Worm (Caenorhabditis elegans): Measurements from ENCODE around the gene Y26G10.5.

The Y26G10.5 gene

DNA sequence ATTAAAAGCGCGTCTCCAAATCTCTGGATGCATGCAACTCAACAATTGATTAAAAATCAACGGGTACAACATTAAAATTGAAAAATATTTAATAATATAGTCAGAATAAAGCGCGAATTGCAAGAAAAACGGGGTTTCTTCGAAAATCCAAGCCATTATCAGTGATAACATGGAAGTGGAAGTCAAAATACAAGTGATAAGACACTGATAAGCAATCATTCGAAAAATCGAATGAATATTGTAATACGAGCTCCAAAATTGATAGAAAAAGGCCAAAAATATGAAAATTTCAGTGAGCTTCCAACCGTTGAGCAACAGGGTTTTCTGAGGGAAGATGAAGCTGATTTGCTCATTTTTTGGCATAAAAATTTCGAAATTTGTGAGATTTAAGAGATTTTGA, 6.4 kb downstream of the Y26G10.5 start:
- TF ChIP-seq nhr-11 (tag; optimal IDR thresholded peaks at IDR 0.05), result no peak
- TF ChIP-seq pqm-1 (tag; optimal IDR thresholded peaks at IDR 0.05), result peak; percentile 33
- no peak for TF ChIP-seq snu-23 (GFP tag; optimal IDR thresholded peaks at IDR 0.05)
- TF ChIP-seq elt-2 (tag; optimal IDR thresholded peaks at IDR 0.05), result peak; percentile 50
- no peak for TF ChIP-seq ets-5 (GFP tag; IDR thresholded peaks at IDR 0.05)

DNA sequence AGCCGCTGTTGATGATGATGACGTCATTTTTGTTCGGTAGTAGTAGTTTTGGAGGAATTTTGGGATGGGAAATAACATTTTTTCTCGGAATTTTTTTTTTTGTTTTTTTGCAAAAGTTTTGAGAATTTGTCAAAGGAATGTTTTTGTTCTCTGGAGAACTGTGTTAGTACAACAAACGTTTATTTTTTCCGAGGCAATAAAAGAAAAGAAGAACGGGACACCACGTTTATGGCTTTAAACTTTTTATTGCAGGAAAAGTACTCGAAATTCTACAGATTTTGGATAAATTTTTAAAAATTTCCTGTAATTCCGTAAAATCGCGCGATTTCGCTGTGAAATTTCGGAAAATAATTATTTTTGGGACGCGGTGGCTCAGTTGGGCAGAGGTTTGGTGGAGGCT, 9.7 kb downstream of the Y26G10.5 start, which contains the start of gene F59A1.13:
F59A1.13 (minus strand) TSS at position 101 of the 400 bp plus-strand sequence.
- TF ChIP-seq Y116A8C.19 (tag; optimal IDR thresholded peaks at IDR 0.05; ENCODE audit: borderline replicate concordance) (no peak), alr-1 (tag; optimal IDR thresholded peaks at IDR 0.05; ENCODE audit: borderline replicate concordance) (no peak), mdl-1 (tag; optimal IDR thresholded peaks at IDR 0.05) (no peak), egl-13 (tag; optimal IDR thresholded peaks at IDR 0.05) (no peak), lin-35 (GFP tag; optimal IDR thresholded peaks at IDR 0.05) (no peak), unc-86 (tag; optimal IDR thresholded peaks at IDR 0.05) (no peak), nhr-84 (tag; optimal IDR thresholded peaks at IDR 0.05) (no peak)

DNA sequence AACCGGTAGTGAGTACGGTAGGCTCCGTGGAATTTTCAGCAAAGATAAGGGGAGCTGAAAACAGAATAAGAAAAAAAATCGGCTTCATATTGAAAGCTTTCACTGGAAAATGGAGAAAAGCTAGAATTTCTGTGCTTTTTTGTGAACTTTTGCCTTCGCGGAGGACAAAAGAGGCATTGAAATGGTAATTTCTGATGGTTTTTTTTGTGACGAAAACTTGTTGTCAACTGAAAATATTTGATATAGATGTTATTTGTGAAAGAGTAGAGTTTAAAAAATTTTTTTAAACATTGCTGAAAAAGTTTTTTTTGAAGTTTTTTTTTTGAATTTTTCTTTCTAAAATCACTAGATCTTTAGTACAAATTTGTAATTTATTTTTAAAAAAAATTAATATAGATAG, 13.8 kb downstream of the Y26G10.5 start, which contains the start of gene F59A1.18:
F59A1.18 (minus strand) TSS at position 101 of the 400 bp plus-strand sequence.
- TF ChIP-seq lin-13 (GFP tag; optimal IDR thresholded peaks at IDR 0.05) (no peak), nhr-85 (tag) (no peak), pqm-1 (tag; optimal IDR thresholded peaks at IDR 0.05) (no peak), vab-15 (tag; optimal IDR thresholded peaks at IDR 0.05) (no peak), pax-3 (tag; optimal IDR thresholded peaks at IDR 0.05) (no peak), lsy-2 (tag; optimal IDR thresholded peaks at IDR 0.05) (no peak), efl-3 (GFP tag; optimal IDR thresholded peaks at IDR 0.05) (no peak), zag-1 (tag; optimal IDR thresholded peaks at IDR 0.05) (no peak), aha-1 (tag; optimal IDR thresholded peaks at IDR 0.05) (no peak), ceh-82 (tag; optimal IDR thresholded peaks at IDR 0.05) (no peak), elt-2 (tag; optimal IDR thresholded peaks at IDR 0.05) (no peak), hpl-2 (GFP tag; optimal IDR thresholded peaks at IDR 0.05) (no peak), fos-1 (tag; optimal IDR thresholded peaks at IDR 0.05) (no peak), isw-1 (GFP tag; IDR thresholded peaks at IDR 0.05) (no peak)

DNA sequence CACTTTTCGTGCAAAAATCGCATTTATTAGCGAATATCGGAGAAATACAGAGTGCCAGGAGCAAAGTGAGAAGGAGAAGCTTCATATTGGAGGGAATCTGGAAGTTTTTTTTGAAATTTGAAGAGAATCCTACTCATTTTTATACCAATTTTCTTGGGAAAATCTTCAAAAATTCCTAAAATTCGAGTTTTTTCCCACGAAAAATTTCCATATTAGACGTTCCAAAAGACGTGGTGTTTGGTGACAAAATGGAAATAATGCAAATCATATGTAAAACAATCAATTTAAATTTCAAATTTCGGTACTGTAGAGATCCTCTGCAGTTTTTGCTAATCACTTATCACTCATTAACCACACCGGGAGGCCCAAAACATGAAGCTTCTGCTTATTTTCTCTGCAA, 15.8 kb downstream of the Y26G10.5 start, which contains the start of the genes F59A1.16 and F59A1.6:
F59A1.16 (minus strand) TSS at position 101 of the 400 bp plus-strand sequence.
F59A1.6 (plus strand) TSS at position 285 of the 400 bp plus-strand sequence.
- TF ChIP-seq tlp-1 (tag; optimal IDR thresholded peaks at IDR 0.05) (no peak), dsc-1 (tag; optimal IDR thresholded peaks at IDR 0.05) (no peak), unc-86 (tag; optimal IDR thresholded peaks at IDR 0.05) (no peak), elt-3 (tag; optimal IDR thresholded peaks at IDR 0.05) (no peak), unc-62 (GFP tag; optimal IDR thresholded peaks at IDR 0.05) (no peak), mdl-1 (tag; optimal IDR thresholded peaks at IDR 0.05) (no peak), ztf-11 (tag; optimal IDR thresholded peaks at IDR 0.05) (no peak), nhr-28 (tag; optimal IDR thresholded peaks at IDR 0.05) (no peak), blmp-1 (tag; optimal IDR thresholded peaks at IDR 0.05) (no peak)

DNA sequence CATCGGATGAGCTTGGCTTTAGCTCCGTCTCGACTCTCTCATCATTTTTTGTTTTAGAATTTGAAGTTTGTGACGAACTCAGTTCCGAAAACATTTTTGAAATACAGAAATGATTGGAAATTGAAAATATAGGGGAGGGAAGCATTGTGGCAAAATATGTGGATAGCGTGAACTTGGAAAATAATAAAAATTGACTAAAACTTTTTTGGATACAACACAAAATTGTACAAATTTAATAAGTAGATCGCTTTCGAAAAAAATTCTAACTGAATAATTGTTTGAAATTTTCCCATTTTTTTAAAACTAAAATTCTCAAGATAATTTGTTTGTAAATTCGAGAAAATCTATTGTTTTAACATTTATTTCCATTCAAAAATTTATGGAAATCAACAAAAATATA, 16.9 kb downstream of the Y26G10.5 start, which contains the start of gene F59A1.15:
F59A1.15 (minus strand) TSS at position 101 of the 400 bp plus-strand sequence.
- TF ChIP-seq irx-1 (tag; optimal IDR thresholded peaks at IDR 0.05), result no peak
- no peak for TF ChIP-seq sox-4 (tag; optimal IDR thresholded peaks at IDR 0.05)
- TF ChIP-seq nhr-11 (tag; optimal IDR thresholded peaks at IDR 0.05), result no peak

DNA sequence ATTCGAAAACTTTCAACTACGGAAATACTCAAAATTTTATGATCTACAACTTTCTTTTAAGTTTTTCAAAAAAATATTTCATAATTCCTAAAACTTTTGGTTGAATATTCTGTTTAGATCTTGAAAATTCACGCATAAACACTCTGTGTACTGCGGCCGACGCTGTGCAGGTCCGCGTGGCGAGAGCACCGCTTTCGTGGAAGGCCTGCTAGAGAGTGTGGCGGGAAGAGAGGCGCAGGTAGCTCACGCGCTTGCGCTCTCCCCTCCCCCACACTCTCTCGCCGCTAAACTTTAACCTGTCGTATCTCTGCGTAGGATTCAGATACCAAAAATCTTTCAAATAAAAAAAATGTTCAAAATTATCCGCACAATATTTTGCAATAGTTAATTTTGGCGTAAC, 17.3 kb downstream of the Y26G10.5 start:
- TF ChIP-seq efl-1 (optimal IDR thresholded peaks at IDR 0.05), result no peak
- TF ChIP-seq efl-1 (GFP tag; optimal IDR thresholded peaks at IDR 0.05 in 1 of 2), result peak in 1 of 2 experiments; percentile 4
- no peak for TF ChIP-seq blmp-1 (tag; optimal IDR thresholded peaks at IDR 0.05)
- TF ChIP-seq aly-2 (tag; optimal IDR thresholded peaks at IDR 0.05), result no peak

Measured in whole organism, L1 larva.